Worm (Caenorhabditis elegans): ENCODE results near the gene lst-5.

Gene lst-5

DNA sequence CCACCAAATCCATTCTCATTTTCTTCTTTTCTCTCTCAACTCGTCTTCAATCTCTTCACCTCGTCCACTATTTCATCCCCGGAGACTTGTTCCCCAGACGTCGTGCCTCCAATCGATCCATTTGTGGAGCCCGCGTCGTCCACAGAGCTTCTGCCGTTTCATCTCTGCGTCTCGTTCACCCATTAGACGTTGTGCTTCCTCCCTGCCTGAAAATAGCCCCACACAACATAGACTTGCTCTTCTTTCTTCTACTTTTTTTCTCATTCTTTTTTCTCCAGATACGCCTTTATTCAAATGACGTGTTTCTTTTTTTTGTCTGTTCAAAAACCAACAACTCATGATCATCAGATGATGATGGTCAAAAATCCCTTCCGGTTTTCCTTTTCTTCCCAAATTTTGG, 29.8 kb upstream of the lst-5 start (continued):
- TF ChIP-seq jun-1 (tag; optimal IDR thresholded peaks at IDR 0.05): no peak
- no peak for TF ChIP-seq F44E2.7 (GFP tag; IDR thresholded peaks at IDR 0.05)
- TF ChIP-seq Y75B8A.6 (GFP tag; IDR thresholded peaks at IDR 0.05): no peak
- TF ChIP-seq cey-2 (tag; optimal IDR thresholded peaks at IDR 0.05; ENCODE audit: borderline replicate concordance, insufficient read depth): no peak
- TF ChIP-seq ceh-82 (tag; optimal IDR thresholded peaks at IDR 0.05): no peak
- TF ChIP-seq mep-1 (tag; optimal IDR thresholded peaks at IDR 0.05): peak; percentile 50
- TF ChIP-seq zag-1 (tag; optimal IDR thresholded peaks at IDR 0.05): no peak
- TF ChIP-seq fkh-10 (GFP tag; optimal IDR thresholded peaks at IDR 0.05): peak; percentile 87
- TF ChIP-seq pqm-1 (tag; optimal IDR thresholded peaks at IDR 0.05): no peak
- TF ChIP-seq nhr-11 (tag; optimal IDR thresholded peaks at IDR 0.05): peak; percentile 3
- no peak for TF ChIP-seq daf-19 (GFP tag; conservative IDR thresholded peaks at IDR 0.05)
- TF ChIP-seq egl-43 (GFP tag; IDR thresholded peaks at IDR 0.05): no peak
- no peak for TF ChIP-seq ztf-7 (tag; optimal IDR thresholded peaks at IDR 0.05)
- no peak for TF ChIP-seq lin-39 (tag; optimal IDR thresholded peaks at IDR 0.05)
- no peak for TF ChIP-seq ZK546.5 (tag; optimal IDR thresholded peaks at IDR 0.05)
- no peak for TF ChIP-seq ama-1 (optimal IDR thresholded peaks at IDR 0.05)
- TF ChIP-seq lin-29 (GFP tag; IDR thresholded peaks at IDR 0.05): no peak
- no peak for TF ChIP-seq saeg-2 (GFP tag; IDR thresholded peaks at IDR 0.05)
- no peak for TF ChIP-seq attf-4 (tag; optimal IDR thresholded peaks at IDR 0.05)
- TF ChIP-seq hlh-11 (tag; optimal IDR thresholded peaks at IDR 0.05): peak; percentile 33
- TF ChIP-seq F10B5.3 (tag; optimal IDR thresholded peaks at IDR 0.05): no peak
- no peak for TF ChIP-seq fos-1 (tag; optimal IDR thresholded peaks at IDR 0.05)
- TF ChIP-seq ceh-20 (GFP tag; IDR thresholded peaks at IDR 0.05): peak; percentile 77
- TF ChIP-seq nhr-77 (tag; optimal IDR thresholded peaks at IDR 0.05): no peak
- TF ChIP-seq unc-62 (GFP tag; optimal IDR thresholded peaks at IDR 0.05 in 1 of 2): peak in 1 of 2 experiments; percentile 66
- no peak for TF ChIP-seq unc-62 (tag; optimal IDR thresholded peaks at IDR 0.05)
- no peak for TF ChIP-seq zfp-2 (tag; optimal IDR thresholded peaks at IDR 0.05)

ce11 chrII:6994677-6995076, 28.0 kb upstream of the lst-5 start, which contains the start of gene unc-104:
unc-104 (plus strand) TSS chrII:6994987.
- TF ChIP-seq zag-1 (tag; optimal IDR thresholded peaks at IDR 0.05) (no peak), Y5F2A.4 (GFP tag; optimal IDR thresholded peaks at IDR 0.05) (no peak), egl-27 (tag; optimal IDR thresholded peaks at IDR 0.05) (no peak), nhr-102 (tag; optimal IDR thresholded peaks at IDR 0.05) (no peak), pha-4 (GFP tag; IDR thresholded peaks at IDR 0.05) (no peak), pha-4 (tag; optimal IDR thresholded peaks at IDR 0.05) (no peak), lin-13 (GFP tag; optimal IDR thresholded peaks at IDR 0.05) (no peak), Y105C5A.15 (GFP tag; IDR thresholded peaks at IDR 0.05) (no peak), gei-8 (GFP tag; optimal IDR thresholded peaks at IDR 0.05) (no peak), vab-7 (GFP tag; IDR thresholded peaks at IDR 0.05) (no peak), cey-2 (tag; optimal IDR thresholded peaks at IDR 0.05; ENCODE audit: borderline replicate concordance, insufficient read depth) (no peak), tag-97 (GFP tag; IDR thresholded peaks at IDR 0.05) (no peak), lsy-2 (tag; optimal IDR thresholded peaks at IDR 0.05) (peak in 1 of 2 experiments; percentile 32), F26F4.8 (GFP tag; conservative IDR thresholded peaks at IDR 0.05) (no peak), ces-1 (GFP tag; optimal IDR thresholded peaks at IDR 0.05) (peak; percentile 91), nhr-77 (tag; optimal IDR thresholded peaks at IDR 0.05) (no peak), daf-12 (tag; optimal IDR thresholded peaks at IDR 0.05) (no peak), dve-1 (tag; optimal IDR thresholded peaks at IDR 0.05; ENCODE audit: insufficient read depth) (no peak), D1046.2 (GFP tag; IDR thresholded peaks at IDR 0.05) (no peak), fkh-10 (GFP tag; optimal IDR thresholded peaks at IDR 0.05) (peak; percentile 34), tra-1 (GFP tag; IDR thresholded peaks at IDR 0.05) (no peak), jun-1 (tag; optimal IDR thresholded peaks at IDR 0.05) (no peak), ceh-32 (tag; optimal IDR thresholded peaks at IDR 0.05; ENCODE audit: poor library complexity) (no peak), ztf-7 (tag; optimal IDR thresholded peaks at IDR 0.05) (no peak), hif-1 (tag; optimal IDR thresholded peaks at IDR 0.05) (no peak), mep-1 (tag; optimal IDR thresholded peaks at IDR 0.05) (peak; percentile 24), unc-62 (GFP tag; optimal IDR thresholded peaks at IDR 0.05 in 1 of 2) (peak in 1 of 2 experiments; percentile 63), unc-62 (tag; optimal IDR thresholded peaks at IDR 0.05) (no peak), hmg-1.1 (GFP tag; IDR thresholded peaks at IDR 0.05) (no peak), mdt-29 (GFP tag; IDR thresholded peaks at IDR 0.05) (no peak), ceh-62 (tag; optimal IDR thresholded peaks at IDR 0.05) (no peak), spr-1 (tag; optimal IDR thresholded peaks at IDR 0.05) (no peak), attf-4 (tag; optimal IDR thresholded peaks at IDR 0.05) (no peak), nhr-237 (tag; optimal IDR thresholded peaks at IDR 0.05) (no peak)

Data from whole organism, L4 larva.